Worm (Caenorhabditis elegans): ENCODE data around the gene F54D5.7.
A peak's percentile ranks its signal among the peaks of the same experiment; 100 is the strongest.

The F54D5.7 gene

ce11 chrII:11595368-11595996 lies 48.2 kb downstream of the F54D5.7 start, which contains the start of gene gfat-1:
gfat-1 (minus strand) TSS chrII:11595418.
- TF ChIP-seq lin-26 (GFP tag; IDR thresholded peaks at IDR 0.05) (no peak), C17E4.6 (GFP tag; IDR thresholded peaks at IDR 0.05) (0 out of 2 replicates have a peak, but pooled peaks have one; percentile 45), let-607 (tag; optimal IDR thresholded peaks at IDR 0.05) (peak; percentile 32 to 52), rec-8 (tag; optimal IDR thresholded peaks at IDR 0.05) (no peak), mcd-1 (GFP tag; IDR thresholded peaks at IDR 0.05) (peak; percentile 39), dox-1 (GFP tag; IDR thresholded peaks at IDR 0.05) (no peak), zfh-2 (GFP tag; conservative IDR thresholded peaks at IDR 0.05) (peak; percentile 41; the same call in 1 of the 2 replicates), lin-35 (GFP tag; optimal IDR thresholded peaks at IDR 0.05) (no peak), ztf-6 (GFP tag; IDR thresholded peaks at IDR 0.05) (no peak), F55B11.4 (tag; optimal IDR thresholded peaks at IDR 0.05; ENCODE audit: borderline replicate concordance, insufficient read depth) (no peak), hmg-1.2 (GFP tag; IDR thresholded peaks at IDR 0.05) (peak; percentile 45; the same call in 1 of the 2 replicates)

ce11 chrII:11596157-11596740 lies 48.9 kb downstream of the F54D5.7 start:
- TF ChIP-seq him-1 (tag; optimal IDR thresholded peaks at IDR 0.05) (peak; percentile 26), repo-1 (tag; optimal IDR thresholded peaks at IDR 0.05) (peak; percentile 37), gei-17 (GFP tag; optimal IDR thresholded peaks at IDR 0.05) (no peak), rcor-1 (GFP tag; IDR thresholded peaks at IDR 0.05) (peak; percentile 33; the same call in 1 of the 2 replicates), hlh-12 (tag; optimal IDR thresholded peaks at IDR 0.05) (no peak), snpc-3.4 (tag; optimal IDR thresholded peaks at IDR 0.05) (peak; percentile 75), rec-8 (tag; optimal IDR thresholded peaks at IDR 0.05) (peak in 1 of 2 experiments; percentile 9), lir-1 (GFP tag; conservative IDR thresholded peaks at IDR 0.05) (no peak), K11D2.4 (GFP tag; IDR thresholded peaks at IDR 0.05) (no peak), rpc-1 (optimal IDR thresholded peaks at IDR 0.05) (no peak), rpc-1 (tag; optimal IDR thresholded peaks at IDR 0.05) (no peak), B0261.1 (tag; optimal IDR thresholded peaks at IDR 0.05) (no peak), snpc-4 (GFP tag; optimal IDR thresholded peaks at IDR 0.05) (no peak), snpc-4 (tag; optimal IDR thresholded peaks at IDR 0.05) (peak in 2 of 4 experiments; percentile 24 to 34), Y53G8AR.9 (GFP tag; conservative IDR thresholded peaks at IDR 0.05) (peak; percentile 64; the same call in 1 of the 2 replicates), ama-1 (optimal IDR thresholded peaks at IDR 0.05) (no peak), ama-1 (GFP tag; optimal IDR thresholded peaks at IDR 0.05) (peak in 1 of 2 experiments; percentile 22), hmg-1.2 (GFP tag; IDR thresholded peaks at IDR 0.05) (no peak; the same call in 1 of the 2 replicates), Y67H2A.10 (GFP tag; conservative IDR thresholded peaks at IDR 0.05) (no peak), C06A6.2 (GFP tag; conservative IDR thresholded peaks at IDR 0.05) (no peak), hsf-1 (GFP tag; IDR thresholded peaks at IDR 0.05) (peak; percentile 92), lin-35 (GFP tag; optimal IDR thresholded peaks at IDR 0.05) (peak in 1 of 3 experiments; percentile 9), lin-40 (tag; optimal IDR thresholded peaks at IDR 0.05) (no peak), F33H1.4 (GFP tag; IDR thresholded peaks at IDR 0.05) (peak; percentile 83), F49E8.2 (tag; optimal IDR thresholded peaks at IDR 0.05; ENCODE audit: insufficient read depth) (peak; percentile 75), madf-10 (tag; optimal IDR thresholded peaks at IDR 0.05) (no peak), mcd-1 (GFP tag; IDR thresholded peaks at IDR 0.05) (peak; percentile 57; the same call in 1 of the 2 replicates), unc-130 (GFP tag; optimal IDR thresholded peaks at IDR 0.05) (peak; percentile 25), pbrm-1 (GFP tag; IDR thresholded peaks at IDR 0.05) (peak; percentile 69; the same call in 1 of the 2 replicates), nhr-90 (tag; optimal IDR thresholded peaks at IDR 0.05) (no peak), ekl-4 (GFP tag; IDR thresholded peaks at IDR 0.05) (peak; percentile 76), ztf-26 (tag; optimal IDR thresholded peaks at IDR 0.05) (no peak), Y79H2A.3 (GFP tag; conservative IDR thresholded peaks at IDR 0.05) (0 out of 2 replicates have a peak, but pooled peaks have one; percentile 59), lsy-27 (tag; optimal IDR thresholded peaks at IDR 0.05; ENCODE audit: borderline replicate concordance, insufficient read depth) (no peak), sdz-38 (tag; optimal IDR thresholded peaks at IDR 0.05) (no peak), tlf-1 (GFP tag; optimal IDR thresholded peaks at IDR 0.05) (peak; percentile 65), dpl-1 (GFP tag; optimal IDR thresholded peaks at IDR 0.05) (peak; percentile 40), lin-26 (GFP tag; IDR thresholded peaks at IDR 0.05) (0 out of 2 replicates have a peak, but pooled peaks have one; percentile 36)
